Worm (Caenorhabditis elegans) whole organism, L3 larva: ENCODE results near the gene ver-3.

Source experiments
- aly-2 ChIP-seq: fragments of 150-350 bp; optimal IDR thresholded peaks from 2 replicates; lab custom pipeline; 2014; ENCODE audit warnings: missing biosample characterization, missing genetic modification characterization
- fkh-10 ChIP-seq: sonication (generic microtip); optimal IDR thresholded peaks from 2 replicates; lab custom pipeline; 2017; ENCODE audit warnings: missing biosample characterization, missing genetic modification reagents, missing genetic modification characterization
- lin-39 ChIP-seq: fragments of 150-350 bp; optimal IDR thresholded peaks from 2 replicates; lab custom pipeline; 2018; ENCODE audit warnings: missing biosample characterization, missing genetic modification reagents, missing genetic modification characterization
- nhr-11 ChIP-seq: fragments of 150-350 bp; optimal IDR thresholded peaks from 2 replicates; lab custom pipeline; 2014; ENCODE audit warnings: missing biosample characterization, missing genetic modification characterization
- nhr-12 ChIP-seq: fragments of 150-350 bp; optimal IDR thresholded peaks from 2 replicates; lab custom pipeline; 2014; ENCODE audit warnings: missing biosample characterization, missing genetic modification characterization
- nhr-77 ChIP-seq: fragments of 150-350 bp; optimal IDR thresholded peaks from 2 replicates; lab custom pipeline; 2014; ENCODE audit warnings: missing biosample characterization, missing genetic modification characterization
- ztf-11 ChIP-seq: fragments of 150-350 bp; optimal IDR thresholded peaks from 2 replicates; lab custom pipeline; 2014; ENCODE audit warnings: missing biosample characterization, missing genetic modification characterization

ce11 chrX:11031047-11031695 lies 38.9 kb downstream of the ver-3 start:
- TF ChIP-seq ztf-11: no peak
- TF ChIP-seq nhr-77 (tag; lab: Kevin White, UChicago): no peak
- TF ChIP-seq lin-39 (tag; lab: Kevin White, UChicago): peak; percentile 47
- TF ChIP-seq nhr-12 (tag; lab: Kevin White, UChicago): no peak
- no peak for TF ChIP-seq aly-2 (tag; lab: Kevin White, UChicago)
- TF ChIP-seq fkh-10 (GFP tag; lab: Kevin White, UChicago): peak; percentile 0
- peak; percentile 67 for TF ChIP-seq nhr-11
